Fruit fly (Drosophila melanogaster) whole organism, embryonic: ENCODE results near the gene Cyp4ac2.
A peak's percentile ranks its signal among the peaks of the same experiment; 100 is the strongest.

Experiments used
- Asciz ChIP-seq: fragments of 200-800 bp; sonication (Bioruptor generic); optimal IDR thresholded peaks from 2 replicates; lab custom pipeline; 2017; ENCODE audit warnings: missing biosample characterization, mild to moderate bottlenecking, missing genetic modification characterization, missing genetic modification reagents
- B-H2 ChIP-seq: fragments of 200-800 bp; sonication (Bioruptor generic); optimal IDR thresholded peaks from 2 replicates; lab custom pipeline; 2018; ENCODE audit warnings: missing biosample characterization, mild to moderate bottlenecking, missing genetic modification characterization
- CG10147 ChIP-seq: fragments of 200-800 bp; sonication (Bioruptor generic); optimal IDR thresholded peaks from 2 replicates; lab custom pipeline; 2019; ENCODE audit warnings: missing biosample characterization, mild to moderate bottlenecking, missing genetic modification characterization, moderate library complexity
- CG1024 ChIP-seq: fragments of 200-800 bp; sonication (Bioruptor generic); IDR thresholded peaks from 2 replicates; pipeline ENCODE4 v1.3.6; 2022; ENCODE audit warnings: missing biosample characterization, missing genetic modification characterization
- CG11456 ChIP-seq: fragments of 200-800 bp; sonication (Bioruptor generic); IDR thresholded peaks from 3 replicates; pipeline ENCODE4 v1.3.6; 2022; ENCODE audit warnings: missing biosample characterization, missing genetic modification characterization
- CG11723 ChIP-seq: fragments of 200-800 bp; sonication (Bioruptor generic); optimal IDR thresholded peaks from 2 replicates; lab custom pipeline; 2017; ENCODE audit warnings: missing biosample characterization, mild to moderate bottlenecking, missing genetic modification characterization
- CG12071 ChIP-seq: fragments of 200-800 bp; sonication (Bioruptor generic); optimal IDR thresholded peaks from 3 replicates; lab custom pipeline; 2018; ENCODE audit warnings: missing biosample characterization, mild to moderate bottlenecking, missing genetic modification characterization
- CG12104 ChIP-seq: fragments of 200-800 bp; sonication (Bioruptor generic); optimal IDR thresholded peaks from 3 replicates; lab custom pipeline; 2016; ENCODE audit warnings: missing biosample characterization, missing genetic modification characterization
- CG13424 ChIP-seq: fragments of 200-800 bp; sonication (Bioruptor generic); optimal IDR thresholded peaks from 2 replicates; lab custom pipeline; 2019; ENCODE audit warnings: missing biosample characterization, mild to moderate bottlenecking, missing genetic modification characterization, moderate library complexity
- CG14710 ChIP-seq: fragments of 200-800 bp; sonication (Bioruptor generic); optimal IDR thresholded peaks from 3 replicates; lab custom pipeline; 2019; ENCODE audit warnings: missing biosample characterization, mild to moderate bottlenecking, missing genetic modification characterization, moderate library complexity
- CG14860 ChIP-seq: fragments of 200-800 bp; sonication (Bioruptor generic); IDR thresholded peaks from 3 replicates; pipeline ENCODE4 v1.3.6; 2022; ENCODE audit warnings: missing biosample characterization, missing genetic modification characterization; ENCODE audit not compliant: partially characterized antibody
- CG15073 ChIP-seq: fragments of 200-800 bp; sonication (Bioruptor generic); optimal IDR thresholded peaks from 2 replicates; lab custom pipeline; 2016; ENCODE audit warnings: missing biosample characterization, missing genetic modification characterization
- CG15479 ChIP-seq: fragments of 200-800 bp; sonication (Bioruptor generic); optimal IDR thresholded peaks from 3 replicates; lab custom pipeline; 2019; ENCODE audit warnings: missing biosample characterization, mild to moderate bottlenecking, missing genetic modification characterization, moderate library complexity
- CG15601 ChIP-seq: fragments of 200-800 bp; sonication (Bioruptor generic); optimal IDR thresholded peaks from 3 replicates; lab custom pipeline; 2019; ENCODE audit warnings: missing biosample characterization, mild to moderate bottlenecking, missing genetic modification characterization, moderate library complexity
- CG1602 ChIP-seq: fragments of 200-800 bp; sonication (Bioruptor generic); optimal IDR thresholded peaks from 3 replicates; lab custom pipeline; 2016; ENCODE audit warnings: missing biosample characterization, missing genetic modification characterization
- CG1603 ChIP-seq: fragments of 200-800 bp; sonication (Bioruptor generic); optimal IDR thresholded peaks from 2 replicates; lab custom pipeline; 2019; ENCODE audit warnings: missing biosample characterization, mild to moderate bottlenecking, missing genetic modification characterization, moderate library complexity
- CG16779 ChIP-seq: fragments of 200-800 bp; sonication (Bioruptor generic); IDR thresholded peaks from 2 replicates; pipeline ENCODE4 v1.3.6; 2022; ENCODE audit warnings: missing biosample characterization, missing genetic modification characterization
- CG1832 ChIP-seq: fragments of 200-800 bp; sonication (Bioruptor generic); optimal IDR thresholded peaks from 2 replicates; lab custom pipeline; 2017; ENCODE audit warnings: missing biosample characterization, mild to moderate bottlenecking, missing genetic modification characterization, inconsistent platforms
- CG18599 ChIP-seq: fragments of 200-800 bp; sonication (Bioruptor generic); optimal IDR thresholded peaks from 3 replicates; lab custom pipeline; 2017; ENCODE audit warnings: missing biosample characterization, missing genetic modification characterization, mild to moderate bottlenecking, moderate library complexity, missing genetic modification reagents
- CG2202 ChIP-seq: fragments of 200-800 bp; sonication (Bioruptor generic); optimal IDR thresholded peaks from 2 replicates; lab custom pipeline; 2018; ENCODE audit warnings: missing biosample characterization, mild to moderate bottlenecking, missing genetic modification characterization
- CG2678 ChIP-seq: fragments of 200-800 bp; sonication (Bioruptor generic); optimal IDR thresholded peaks from 3 replicates; lab custom pipeline; 2019; ENCODE audit warnings: missing biosample characterization, mild to moderate bottlenecking, missing genetic modification characterization, moderate library complexity
- CG32767 ChIP-seq: fragments of 200-800 bp; sonication (Bioruptor generic); IDR thresholded peaks from 2 replicates; pipeline ENCODE4 v1.3.6; 2022; ENCODE audit warnings: missing biosample characterization, missing genetic modification characterization
- CG6854 ChIP-seq: fragments of 200-800 bp; sonication (Bioruptor generic); optimal IDR thresholded peaks from 3 replicates; lab custom pipeline; 2017; ENCODE audit warnings: missing biosample characterization, mild to moderate bottlenecking, missing genetic modification characterization
- CG7786 ChIP-seq: fragments of 200-800 bp; sonication (Bioruptor generic); optimal IDR thresholded peaks from 2 replicates; lab custom pipeline; 2016; ENCODE audit warnings: missing biosample characterization, missing genetic modification characterization
- CG8089 ChIP-seq: fragments of 200-800 bp; sonication (Bioruptor generic); optimal IDR thresholded peaks from 3 replicates; lab custom pipeline; 2016; ENCODE audit warnings: missing biosample characterization, missing genetic modification characterization
- CG8478 ChIP-seq: fragments of >200 bp; optimal IDR thresholded peaks from 2 replicates; lab custom pipeline; 2018
- CG9817 ChIP-seq: fragments of 200-800 bp; sonication (Bioruptor generic); optimal IDR thresholded peaks from 2 replicates; lab custom pipeline; 2018; ENCODE audit warnings: missing biosample characterization, mild to moderate bottlenecking, missing genetic modification characterization, moderate library complexity
- D19A ChIP-seq: fragments of 200-800 bp; optimal IDR thresholded peaks from 3 replicates; lab custom pipeline; 2019; ENCODE audit warnings: missing biosample characterization, mild to moderate bottlenecking, missing genetic modification characterization, moderate library complexity
- GATAe ChIP-seq: fragments of 200-800 bp; sonication (Bioruptor generic); conservative IDR thresholded peaks from 2 replicates; pipeline ENCODE4 v1.3.6; 2022; ENCODE audit warnings: missing biosample characterization, missing genetic modification characterization
- Hmx ChIP-seq: fragments of 200-800 bp; sonication (Bioruptor generic); optimal IDR thresholded peaks from 2 replicates; lab custom pipeline; 2016; ENCODE audit warnings: missing biosample characterization, missing genetic modification characterization
- Kr ChIP-seq: fragments of 200-800 bp; sonication (Bioruptor generic); optimal IDR thresholded peaks from 2 replicates; lab custom pipeline; 2017; ENCODE audit warnings: missing biosample characterization, mild to moderate bottlenecking, missing genetic modification characterization
- Mad ChIP-seq: fragments of 200-800 bp; sonication (Bioruptor generic); optimal IDR thresholded peaks from 2 replicates; lab custom pipeline; 2016; ENCODE audit warnings: missing biosample characterization, missing genetic modification characterization
- Scr ChIP-seq: fragments of 200-800 bp; sonication (Bioruptor generic); IDR thresholded peaks from 2 replicates; pipeline ENCODE4 v1.3.6; 2022; ENCODE audit warnings: missing biosample characterization, missing genetic modification characterization; ENCODE audit not compliant: partially characterized antibody
- ash1 ChIP-seq: fragments of 200-800 bp; sonication (Bioruptor generic); optimal IDR thresholded peaks from 2 replicates; lab custom pipeline; 2018; ENCODE audit warnings: missing biosample characterization, mild to moderate bottlenecking, missing genetic modification characterization
- bbx ChIP-seq: fragments of 200-800 bp; sonication (Bioruptor generic); IDR thresholded peaks from 2 replicates; pipeline ENCODE4 v1.3.6; 2022; ENCODE audit warnings: missing biosample characterization, missing genetic modification characterization; ENCODE audit not compliant: partially characterized antibody
- chn ChIP-seq: fragments of 200-800 bp; sonication (Bioruptor generic); optimal IDR thresholded peaks from 2 replicates; lab custom pipeline; 2016; ENCODE audit warnings: missing biosample characterization, missing genetic modification characterization
- ci ChIP-seq: fragments of 200-800 bp; sonication (Bioruptor generic); IDR thresholded peaks from 3 replicates; pipeline ENCODE4 v1.3.6; 2022; ENCODE audit warnings: missing biosample characterization, missing genetic modification characterization
- croc ChIP-seq: fragments of 200-800 bp; sonication (Bioruptor generic); conservative IDR thresholded peaks from 3 replicates; pipeline ENCODE4 v1.3.6; 2022; ENCODE audit warnings: missing biosample characterization, missing genetic modification characterization
- cwo ChIP-seq: fragments of 200-800 bp; sonication (Bioruptor generic); optimal IDR thresholded peaks from 3 replicates; lab custom pipeline; 2017; ENCODE audit warnings: missing biosample characterization, missing genetic modification characterization, mild to moderate bottlenecking, moderate library complexity, missing genetic modification reagents
- dati ChIP-seq: fragments of 200-800 bp; sonication (Bioruptor generic); IDR thresholded peaks from 2 replicates; pipeline ENCODE4 v1.3.6; 2022; ENCODE audit warnings: missing biosample characterization, missing genetic modification characterization
- dysf ChIP-seq: fragments of 200-800 bp; sonication (Bioruptor generic); IDR thresholded peaks from 3 replicates; pipeline ENCODE4 v1.3.6; 2022; ENCODE audit warnings: missing biosample characterization, missing genetic modification characterization
- eve ChIP-seq, 2 experiments: fragments of >200 bp; optimal IDR thresholded peaks; 2 replicates each; lab custom pipeline; 2017; ENCODE audit warnings: missing biosample characterization in 2 of 2, missing genetic modification characterization in 2 of 2
- gro ChIP-seq: fragments of 200-800 bp; sonication (Bioruptor generic); optimal IDR thresholded peaks from 2 replicates; lab custom pipeline; 2016; ENCODE audit warnings: missing biosample characterization, missing genetic modification characterization
- gsb-n ChIP-seq: fragments of 200-800 bp; sonication (Bioruptor generic); optimal IDR thresholded peaks from 3 replicates; lab custom pipeline; 2018; ENCODE audit warnings: missing biosample characterization, mild to moderate bottlenecking, missing genetic modification characterization
- inv ChIP-seq: fragments of 200-800 bp; sonication (Bioruptor generic); IDR thresholded peaks from 2 replicates; pipeline ENCODE4 v1.3.6; 2022; ENCODE audit warnings: missing biosample characterization, missing genetic modification characterization; ENCODE audit not compliant: partially characterized antibody
- lilli ChIP-seq: fragments of 200-800 bp; sonication (Bioruptor generic); optimal IDR thresholded peaks from 3 replicates; lab custom pipeline; 2016; ENCODE audit warnings: missing biosample characterization, missing genetic modification characterization
- pfk ChIP-seq: fragments of 200-800 bp; sonication (Bioruptor generic); optimal IDR thresholded peaks from 2 replicates; lab custom pipeline; 2018; ENCODE audit warnings: missing biosample characterization, mild to moderate bottlenecking, missing genetic modification characterization, moderate library complexity
- ro ChIP-seq: fragments of 200-800 bp; sonication (Bioruptor generic); IDR thresholded peaks from 2 replicates; pipeline ENCODE4 v1.3.6; 2022; ENCODE audit warnings: missing biosample characterization, missing genetic modification characterization
- toy ChIP-seq: fragments of 200-800 bp; sonication (Bioruptor generic); IDR thresholded peaks from 2 replicates; pipeline ENCODE4 v1.3.6; 2022; ENCODE audit warnings: missing biosample characterization, missing genetic modification characterization
- ttk ChIP-seq: fragments of 200-800 bp; sonication (Bioruptor generic); IDR thresholded peaks from 2 replicates; pipeline ENCODE4 v2.1.2; 2022; ENCODE audit warnings: missing biosample characterization, missing genetic modification characterization
- wor ChIP-seq: fragments of 200-800 bp; sonication (Bioruptor generic); IDR thresholded peaks from 2 replicates; pipeline ENCODE4 v1.3.6; 2022; ENCODE audit warnings: missing biosample characterization, missing genetic modification characterization

The Cyp4ac2 gene

dm6 chr2L:5237175-5237753 lies 28.9 kb upstream of the Cyp4ac2 start (continued):
- TF ChIP-seq CG12104 = no peak
- TF ChIP-seq CG15073 = no peak
- TF ChIP-seq CG11456 = no peak
- TF ChIP-seq CG1832 (GFP tag; lab: Kevin White, UChicago) = no peak
- no peak for TF ChIP-seq CG18599
- TF ChIP-seq CG16779 (GFP tag; lab: Robert Waterston, UW) = no peak
- no peak for TF ChIP-seq CG32767 (GFP tag; lab: Robert Waterston, UW)
- TF ChIP-seq CG14860 (GFP tag; lab: Robert Waterston, UW) = no peak
- TF ChIP-seq CG9817 (tag; lab: Kevin White, UChicago) = no peak
- no peak for TF ChIP-seq wor (GFP tag; lab: Robert Waterston, UW)
- TF ChIP-seq inv (GFP tag; lab: Robert Waterston, UW) = no peak
- peak in 1 of 2 experiments; percentile 12 for TF ChIP-seq eve (GFP tag; optimal IDR thresholded peaks at IDR 0.05; lab: Kevin White, UChicago)
- TF ChIP-seq CG14710 (tag; lab: Kevin White, UChicago) = no peak
- peak; percentile 40 for TF ChIP-seq Scr (GFP tag; lab: Robert Waterston, UW)
- TF ChIP-seq CG1603 (tag; lab: Kevin White, UChicago) = no peak
- no peak for TF ChIP-seq ttk
- TF ChIP-seq CG8089 (GFP tag; lab: Kevin White, UChicago) = no peak
- TF ChIP-seq lilli = peak; percentile 10
- no peak for TF ChIP-seq CG1602
- no peak for TF ChIP-seq cwo (GFP tag; lab: Kevin White, UChicago)
- no peak for TF ChIP-seq Kr (GFP tag; lab: Kevin White, UChicago)
- TF ChIP-seq bbx = peak; percentile 46; the same call in 1 of the 2 replicates
- TF ChIP-seq ci = peak; percentile 64; the same call in 1 of the 3 replicates
- TF ChIP-seq ro = no peak
- TF ChIP-seq B-H2 (GFP tag; lab: Kevin White, UChicago) = no peak
- TF ChIP-seq gsb-n = peak; percentile 23
- no peak for TF ChIP-seq croc (GFP tag; lab: Robert Waterston, UW)
- peak; percentile 25 for TF ChIP-seq gro (GFP tag; lab: Kevin White, UChicago)
- TF ChIP-seq CG12071 (GFP tag; lab: Kevin White, UChicago) = peak; percentile 11
- TF ChIP-seq CG11723 = peak; percentile 24
- TF ChIP-seq Asciz (GFP tag; lab: Kevin White, UChicago) = peak; percentile 33
- no peak for TF ChIP-seq CG1024 (GFP tag; lab: Robert Waterston, UW)
- no peak for TF ChIP-seq toy (GFP tag; lab: Robert Waterston, UW)
- TF ChIP-seq ash1 (GFP tag; lab: Kevin White, UChicago) = peak; percentile 67
- no peak for TF ChIP-seq CG2678
- TF ChIP-seq CG6854 = peak; percentile 26
- no peak for TF ChIP-seq pfk
- peak; percentile 7 for TF ChIP-seq CG2202 (tag; lab: Kevin White, UChicago)
- no peak for TF ChIP-seq chn (GFP tag; lab: Kevin White, UChicago)
- TF ChIP-seq CG8478 = no peak
- TF ChIP-seq GATAe (GFP tag; lab: Robert Waterston, UW) = no peak
- TF ChIP-seq CG7786 = no peak
- TF ChIP-seq Hmx = no peak
- no peak for TF ChIP-seq dysf (GFP tag; lab: Robert Waterston, UW)
- no peak for TF ChIP-seq dati (GFP tag; lab: Robert Waterston, UW)
- peak; percentile 36 for TF ChIP-seq CG15601 (tag; lab: Kevin White, UChicago)
- no peak for TF ChIP-seq D19A
- no peak for TF ChIP-seq Mad (GFP tag; lab: Kevin White, UChicago)
- TF ChIP-seq CG13424 (tag; lab: Kevin White, UChicago) = no peak
- peak; percentile 87 for TF ChIP-seq CG15479
- no peak for TF ChIP-seq CG10147 (GFP tag; lab: Kevin White, UChicago)
